Worm (Caenorhabditis elegans): ENCODE data around the gene unc-76.

DNA sequence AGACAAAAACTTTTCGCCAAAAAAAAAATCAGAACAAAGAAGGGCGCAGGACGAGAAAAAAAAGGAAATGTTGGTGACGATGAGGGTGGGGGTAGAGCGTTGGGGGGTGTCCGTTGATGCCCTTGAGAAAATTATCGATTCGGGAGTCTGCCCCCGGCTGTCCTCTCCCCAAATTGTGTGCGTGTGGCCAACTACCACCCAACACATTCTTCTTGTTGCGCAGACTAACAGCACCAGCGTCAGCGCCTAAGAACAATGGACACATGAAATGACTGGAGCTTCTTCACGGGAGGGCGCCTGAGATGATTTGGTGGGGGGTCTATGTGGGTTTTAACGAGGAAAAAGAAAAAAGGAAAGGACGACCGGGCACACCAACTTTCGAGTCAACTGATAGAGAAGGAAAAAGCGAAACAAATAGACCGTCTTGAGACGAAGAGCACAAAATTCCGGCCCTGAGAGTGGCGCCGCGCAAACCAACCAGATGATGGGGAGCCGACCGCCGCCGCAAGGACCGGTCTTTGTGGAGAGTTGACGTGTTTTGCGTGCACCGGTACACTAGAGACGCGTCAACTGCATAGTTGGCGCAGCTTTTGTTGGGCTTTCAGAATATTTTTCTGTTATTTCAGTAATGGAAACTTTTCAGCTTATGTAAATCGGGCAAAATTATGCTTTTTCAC is 6.4 kb upstream of the unc-76 start, which contains the start of gene C25D7.9:
- no peak for TF ChIP-seq tra-4 (tag; optimal IDR thresholded peaks at IDR 0.05)
- no peak for TF ChIP-seq hmbx-1 (tag; optimal IDR thresholded peaks at IDR 0.05)
- no peak for TF ChIP-seq ama-1 (optimal IDR thresholded peaks at IDR 0.05)
- TF ChIP-seq aly-1 (tag; optimal IDR thresholded peaks at IDR 0.05) = no peak
- TF ChIP-seq flt-1 (GFP tag; IDR thresholded peaks at IDR 0.05) = no peak

Data from whole organism, early embryonic.